Worm (Caenorhabditis elegans) whole organism, L2 larva: ENCODE measurements around the gene srh-286.

Experiments used
- C34F6.9 ChIP-seq: fragments of 150-350 bp; optimal IDR thresholded peaks from 2 replicates; lab custom pipeline; 2014; ENCODE audit warnings: missing biosample characterization, missing genetic modification characterization
- R02D3.7 ChIP-seq: fragments of 150-350 bp; optimal IDR thresholded peaks from 2 replicates; lab custom pipeline; 2014; ENCODE audit warnings: missing biosample characterization, missing genetic modification characterization
- ZK546.5 ChIP-seq: sonication (generic microtip); optimal IDR thresholded peaks from 2 replicates; lab custom pipeline; 2017; ENCODE audit warnings: missing biosample characterization, missing genetic modification characterization
- alr-1 ChIP-seq: fragments of 150-350 bp; optimal IDR thresholded peaks from 2 replicates; lab custom pipeline; 2014; ENCODE audit warnings: missing biosample characterization, missing genetic modification characterization
- ama-1 ChIP-seq: fragments of 150-350 bp; optimal IDR thresholded peaks from 2 replicates; lab custom pipeline; 2018; ENCODE audit warnings: inconsistent platforms
- blmp-1 ChIP-seq: sonication (generic microtip); optimal IDR thresholded peaks from 2 replicates; lab custom pipeline; 2017; ENCODE audit warnings: missing genetic modification characterization, mild to moderate bottlenecking, missing compliant biosample characterization, antibody characterized with exemption, moderate library complexity; ENCODE audit not compliant: insufficient read depth
- ceh-82 ChIP-seq: fragments of 150-350 bp; optimal IDR thresholded peaks from 2 replicates; lab custom pipeline; 2014; ENCODE audit warnings: missing biosample characterization, missing genetic modification characterization
- dmd-4 ChIP-seq: sonication (generic microtip); optimal IDR thresholded peaks from 2 replicates; lab custom pipeline; 2017; ENCODE audit warnings: missing biosample characterization, missing genetic modification characterization
- egl-27 ChIP-seq: sonication (generic microtip); optimal IDR thresholded peaks from 3 replicates; lab custom pipeline; 2017; ENCODE audit warnings: missing biosample characterization, missing genetic modification reagents, missing genetic modification characterization
- elt-1 ChIP-seq: fragments of 150-350 bp; optimal IDR thresholded peaks from 2 replicates; lab custom pipeline; 2014; ENCODE audit warnings: missing biosample characterization, missing genetic modification characterization
- elt-3 ChIP-seq: sonication (generic microtip); optimal IDR thresholded peaks from 2 replicates; lab custom pipeline; 2017; ENCODE audit warnings: missing biosample characterization, missing genetic modification characterization
- fos-1 ChIP-seq: fragments of 150-350 bp; optimal IDR thresholded peaks from 2 replicates; lab custom pipeline; 2014; ENCODE audit warnings: missing biosample characterization, missing genetic modification characterization
- gmeb-1 ChIP-seq: fragments of 150-350 bp; optimal IDR thresholded peaks from 2 replicates; lab custom pipeline; 2014; ENCODE audit warnings: missing biosample characterization, missing genetic modification characterization
- lin-11 ChIP-seq: fragments of 150-350 bp; sonication (generic microtip); optimal IDR thresholded peaks from 2 replicates; lab custom pipeline; 2014; ENCODE audit warnings: missing biosample characterization, missing genetic modification characterization, inconsistent platforms, mixed read lengths
- lin-13 ChIP-seq: fragments of 150-350 bp; optimal IDR thresholded peaks from 2 replicates; lab custom pipeline; 2014; ENCODE audit warnings: missing biosample characterization, missing genetic modification reagents, missing genetic modification characterization
- lsy-2 ChIP-seq, 2 experiments: fragments of 150-350 bp in 1 of 2; sonication (generic microtip) in 1 of 2; optimal IDR thresholded peaks; 2 replicates each; lab custom pipeline; 2014 to 2017; ENCODE audit warnings: missing biosample characterization in 2 of 2, missing genetic modification characterization in 2 of 2
- mab-5 ChIP-seq: fragments of 150-350 bp; optimal IDR thresholded peaks from 2 replicates; lab custom pipeline; 2014; ENCODE audit warnings: missing biosample characterization, missing genetic modification characterization
- nhr-10 ChIP-seq: sonication (generic microtip); optimal IDR thresholded peaks from 2 replicates; lab custom pipeline; 2017; ENCODE audit warnings: missing biosample characterization, missing genetic modification characterization
- nhr-11 ChIP-seq: fragments of 150-350 bp; optimal IDR thresholded peaks from 2 replicates; lab custom pipeline; 2014; ENCODE audit warnings: missing biosample characterization, missing genetic modification characterization
- nhr-129 ChIP-seq: fragments of 150-350 bp; optimal IDR thresholded peaks from 2 replicates; lab custom pipeline; 2014; ENCODE audit warnings: missing biosample characterization, missing genetic modification characterization
- nhr-21 ChIP-seq: fragments of 150-350 bp; optimal IDR thresholded peaks from 2 replicates; lab custom pipeline; 2014; ENCODE audit warnings: missing biosample characterization, missing genetic modification characterization
- nhr-23 ChIP-seq: fragments of 150-350 bp; optimal IDR thresholded peaks from 2 replicates; lab custom pipeline; 2014; ENCODE audit warnings: missing biosample characterization, missing genetic modification reagents, missing genetic modification characterization
- nhr-237 ChIP-seq: fragments of 150-350 bp; optimal IDR thresholded peaks from 2 replicates; lab custom pipeline; 2014; ENCODE audit warnings: missing biosample characterization, missing genetic modification characterization
- nhr-25 ChIP-seq: fragments of 150-350 bp; sonication (generic microtip); optimal IDR thresholded peaks from 3 replicates; lab custom pipeline; 2014; ENCODE audit warnings: missing biosample characterization, missing genetic modification characterization
- nhr-6 ChIP-seq: fragments of 150-350 bp; optimal IDR thresholded peaks from 2 replicates; lab custom pipeline; 2014; ENCODE audit warnings: missing biosample characterization, missing genetic modification characterization
- nhr-77 ChIP-seq: fragments of 150-350 bp; optimal IDR thresholded peaks from 2 replicates; lab custom pipeline; 2014; ENCODE audit warnings: missing biosample characterization, missing genetic modification characterization
- peb-1 ChIP-seq: fragments of 150-350 bp; optimal IDR thresholded peaks from 2 replicates; lab custom pipeline; 2014; ENCODE audit warnings: missing biosample characterization, missing genetic modification characterization
- skn-1 ChIP-seq: sonication (generic microtip); optimal IDR thresholded peaks from 2 replicates; lab custom pipeline; 2017; ENCODE audit warnings: missing biosample characterization, missing genetic modification characterization
- sma-3 ChIP-seq: sonication (generic microtip); optimal IDR thresholded peaks from 2 replicates; lab custom pipeline; 2016; ENCODE audit warnings: missing genetic modification reagents, missing genetic modification characterization, missing compliant biosample characterization
- sma-9 ChIP-seq, 2 experiments: fragments of 150-350 bp in 1 of 2; sonication (generic microtip) in 1 of 2; optimal IDR thresholded peaks; 2 replicates each; lab custom pipeline; 2014 to 2016; ENCODE audit warnings: missing genetic modification characterization in 2 of 2, mild to moderate bottlenecking in 1 of 2, missing biosample characterization in 1 of 2, missing compliant biosample characterization in 1 of 2, missing genetic modification reagents in 1 of 2, moderate library complexity in 1 of 2
- snpc-4 ChIP-seq: fragments of 150-350 bp; optimal IDR thresholded peaks from 2 replicates; lab custom pipeline; 2014; ENCODE audit warnings: missing biosample characterization, missing genetic modification characterization
- unc-39 ChIP-seq: fragments of 150-350 bp; optimal IDR thresholded peaks from 2 replicates; lab custom pipeline; 2014; ENCODE audit warnings: missing biosample characterization, missing genetic modification characterization
- unc-55 ChIP-seq: fragments of 150-350 bp; sonication (generic microtip); optimal IDR thresholded peaks from 3 replicates; lab custom pipeline; 2014; ENCODE audit warnings: missing biosample characterization, missing genetic modification reagents, missing genetic modification characterization
- unc-62 ChIP-seq: fragments of 150-350 bp; optimal IDR thresholded peaks from 2 replicates; lab custom pipeline; 2014; ENCODE audit warnings: missing biosample characterization, missing genetic modification reagents, missing genetic modification characterization
- zag-1 ChIP-seq: fragments of 150-350 bp; optimal IDR thresholded peaks from 2 replicates; lab custom pipeline; 2014; ENCODE audit warnings: missing biosample characterization, missing genetic modification characterization
- ztf-1 ChIP-seq: fragments of 200-800 bp; sonication (Bioruptor generic); conservative IDR thresholded peaks from 2 replicates; pipeline ENCODE4 v1.3.6; 2022; ENCODE audit warnings: missing genetic modification characterization, missing compliant biosample characterization
- ztf-11 ChIP-seq: sonication (generic microtip); optimal IDR thresholded peaks from 2 replicates; lab custom pipeline; 2017; ENCODE audit warnings: missing biosample characterization, missing genetic modification characterization
- ztf-4 ChIP-seq: fragments of 150-350 bp; optimal IDR thresholded peaks from 2 replicates; lab custom pipeline; 2014; ENCODE audit warnings: missing biosample characterization, missing genetic modification characterization

Gene srh-286

ce11 chrV:17828310-17828709 lies 15.7 kb downstream of the srh-286 start, which contains the start of gene srh-304:
TSS of gene srh-304 (plus strand) at chrV:17828610.
- TF ChIP-seq ztf-1 (GFP tag; lab: Robert Waterston, UW) (no peak), R02D3.7 (tag; lab: Kevin White, UChicago) (no peak), elt-1 (tag; lab: Kevin White, UChicago) (no peak), fos-1 (tag; lab: Kevin White, UChicago) (no peak), nhr-129 (tag; lab: Kevin White, UChicago) (no peak), nhr-25 (no peak), unc-62 (GFP tag; lab: Kevin White, UChicago) (no peak), elt-3 (no peak), ztf-4 (tag; lab: Kevin White, UChicago) (no peak), nhr-10 (no peak), C34F6.9 (tag; lab: Kevin White, UChicago) (no peak), mab-5 (tag; lab: Kevin White, UChicago) (no peak), sma-3 (GFP tag; lab: Kevin White, UChicago) (no peak), sma-9 (GFP tag; optimal IDR thresholded peaks at IDR 0.05; lab: Kevin White, UChicago) (no peak), sma-9 (tag; optimal IDR thresholded peaks at IDR 0.05; lab: Kevin White, UChicago) (no peak), lin-11 (tag; lab: Kevin White, UChicago) (no peak), peb-1 (tag; lab: Kevin White, UChicago) (no peak), zag-1 (tag; lab: Kevin White, UChicago) (no peak), ama-1 (no peak), lin-13 (GFP tag; lab: Kevin White, UChicago) (no peak)

- no peak for TF ChIP-seq snpc-4 (tag; lab: Kevin White, UChicago)
- no peak for TF ChIP-seq skn-1 (tag; lab: Kevin White, UChicago)
- TF ChIP-seq nhr-6 (tag; lab: Kevin White, UChicago): no peak
- no peak for TF ChIP-seq gmeb-1 (tag; lab: Kevin White, UChicago)
- TF ChIP-seq ztf-4 (tag; lab: Kevin White, UChicago): no peak
- no peak for TF ChIP-seq nhr-11 (tag; lab: Kevin White, UChicago)
- TF ChIP-seq egl-27 (tag; lab: Kevin White, UChicago): no peak
- no peak for TF ChIP-seq unc-55 (GFP tag; lab: Kevin White, UChicago)
- TF ChIP-seq ceh-82 (tag; lab: Kevin White, UChicago): no peak
- TF ChIP-seq dmd-4 (tag; lab: Kevin White, UChicago): no peak
- TF ChIP-seq blmp-1 (tag; lab: Kevin White, UChicago): no peak
- TF ChIP-seq elt-1 (tag; lab: Kevin White, UChicago): no peak
- no peak for TF ChIP-seq nhr-23
Observed at ce11 chrV:17824610-17825009, 19.4 kb downstream of the srh-286 start, which contains the start of gene srh-301. TSS of gene srh-301 (plus strand) at chrV:17824910.

ce11 chrV:17821805-17822204 lies 22.2 kb downstream of the srh-286 start, which contains the start of gene srh-300:
TSS of gene srh-300 (plus strand) at chrV:17822105.
- TF ChIP-seq unc-39: no peak
- TF ChIP-seq sma-3 (GFP tag; lab: Kevin White, UChicago): no peak
- TF ChIP-seq nhr-10: no peak
- no peak for TF ChIP-seq alr-1 (tag; lab: Kevin White, UChicago)
- TF ChIP-seq ztf-11 (tag; lab: Kevin White, UChicago): no peak
- no peak for TF ChIP-seq nhr-77 (tag; lab: Kevin White, UChicago)
- TF ChIP-seq gmeb-1 (tag; lab: Kevin White, UChicago): no peak
- no peak for TF ChIP-seq elt-1 (tag; lab: Kevin White, UChicago)
- TF ChIP-seq blmp-1 (tag; lab: Kevin White, UChicago): no peak
- no peak for TF ChIP-seq nhr-129 (tag; lab: Kevin White, UChicago)
- no peak for TF ChIP-seq nhr-237 (tag; lab: Kevin White, UChicago)
- TF ChIP-seq, all 48 proteins: peak for 0

- TF ChIP-seq alr-1 (tag; lab: Kevin White, UChicago) (no peak), nhr-77 (tag; lab: Kevin White, UChicago) (no peak), nhr-21 (no peak), lin-13 (GFP tag; lab: Kevin White, UChicago) (no peak), R02D3.7 (tag; lab: Kevin White, UChicago) (no peak), skn-1 (tag; lab: Kevin White, UChicago) (no peak), blmp-1 (tag; lab: Kevin White, UChicago) (no peak), lsy-2 (tag; optimal IDR thresholded peaks at IDR 0.05; lab: Kevin White, UChicago) (no peak), ceh-82 (tag; lab: Kevin White, UChicago) (no peak), nhr-6 (tag; lab: Kevin White, UChicago) (no peak), ZK546.5 (no peak), C34F6.9 (tag; lab: Kevin White, UChicago) (no peak)
- TF ChIP-seq, all 48 proteins: peak for 0
Observed at ce11 chrV:17819704-17820103, 24.3 kb downstream of the srh-286 start.
